Worm (Caenorhabditis elegans) whole organism, L4 larva: ENCODE data around the gene clec-213.

ENCODE experiments used
- ces-1 ChIP-seq: fragments of 150-350 bp; sonication (generic microtip); optimal IDR thresholded peaks from 4 replicates; lab custom pipeline; 2014; ENCODE audit warnings: missing biosample characterization, missing genetic modification reagents, missing genetic modification characterization
- lsy-2 ChIP-seq, 2 experiments: fragments of 150-350 bp in 1 of 2; sonication (generic microtip) in 1 of 2; optimal IDR thresholded peaks; 2 replicates each; lab custom pipeline; 2014 to 2017; ENCODE audit warnings: missing biosample characterization in 2 of 2, missing genetic modification characterization in 2 of 2
- nhr-11 ChIP-seq: fragments of 150-350 bp; optimal IDR thresholded peaks from 2 replicates; lab custom pipeline; 2014; ENCODE audit warnings: missing biosample characterization, missing genetic modification characterization
- skn-1 ChIP-seq: fragments of 150-350 bp; optimal IDR thresholded peaks from 2 replicates; lab custom pipeline; 2014; ENCODE audit warnings: missing biosample characterization, missing genetic modification characterization

DNA sequence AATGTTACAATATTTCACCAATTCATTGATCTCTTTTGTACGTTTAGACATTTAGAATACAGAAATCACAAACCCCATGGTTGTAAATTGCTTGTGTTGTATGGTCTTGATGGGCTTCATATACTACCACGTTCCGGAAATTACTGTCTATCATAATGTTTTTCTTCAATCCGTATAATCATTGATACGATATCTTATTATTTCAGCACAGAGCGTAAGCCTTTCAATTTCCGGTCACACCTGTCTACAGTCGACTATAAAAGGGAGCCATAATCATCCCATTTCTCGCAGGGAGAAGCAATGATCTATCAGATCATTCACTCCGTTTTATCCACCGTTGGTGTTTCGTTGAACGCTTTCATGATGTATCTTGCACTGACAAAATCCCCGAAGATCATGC is 24.5 kb downstream of the clec-213 start, which contains the start of gene srd-30:
- TF ChIP-seq nhr-11 (no peak), lsy-2 (tag; optimal IDR thresholded peaks at IDR 0.05; lab: Kevin White, UChicago) (no peak), skn-1 (tag; lab: Kevin White, UChicago) (no peak), ces-1 (GFP tag; lab: Kevin White, UChicago) (no peak)
